Fruit fly (Drosophila melanogaster): ENCODE measurements around the gene Obp83b.
A peak's percentile ranks its signal among the peaks of the same experiment; 100 is the strongest.

Obp83b gene

dm6 chr3R:5960887-5961286, 15.7 kb downstream of the Obp83b start, which contains the start of gene CG11373:
Gene CG11373, minus strand, starts transcription at chr3R:5960987.
- TF ChIP-seq Meics (GFP tag; optimal IDR thresholded peaks at IDR 0.05) (no peak), Hand (GFP tag; optimal IDR thresholded peaks at IDR 0.05) (no peak)

dm6 chr3R:5959382-5959781, 17.2 kb downstream of the Obp83b start, which contains the start of gene side-III:
Gene side-III, minus strand, starts transcription at chr3R:5959555.
- TF ChIP-seq CG14667 (GFP tag; IDR thresholded peaks at IDR 0.05) (0 out of 2 replicates have a peak, but pooled peaks have one; percentile 7), z (GFP tag; IDR thresholded peaks at IDR 0.05) (peak; percentile 89), abd-A (tag; optimal IDR thresholded peaks at IDR 0.05) (peak; percentile 6), Rfx (GFP tag; IDR thresholded peaks at IDR 0.05) (0 out of 2 replicates have a peak, but pooled peaks have one; percentile 8), Deaf1 (tag; optimal IDR thresholded peaks at IDR 0.05) (peak; percentile 96), Ets65A (GFP tag) (peak; percentile 54), Jarid2 (GFP tag; optimal IDR thresholded peaks at IDR 0.05) (peak; percentile 6), CG2889 (GFP tag; IDR thresholded peaks at IDR 0.05) (no peak), onecut (GFP tag; IDR thresholded peaks at IDR 0.05) (peak; percentile 51), Nf-YC (tag; optimal IDR thresholded peaks at IDR 0.05) (peak; percentile 11), Max (GFP tag; optimal IDR thresholded peaks at IDR 0.05) (no peak), CG6683 (GFP tag; optimal IDR thresholded peaks at IDR 0.05) (no peak)

- TF ChIP-seq ken (GFP tag; IDR thresholded peaks at IDR 0.05): no peak
- TF ChIP-seq Ets65A (GFP tag): peak; percentile 91
These were observed 38.9 kb downstream of the Obp83b start for dm6 chr3R:5937715-5938114.

dm6 chr3R:5927841-5928240, 48.8 kb downstream of the Obp83b start:
- TF ChIP-seq CTCF (GFP tag; optimal IDR thresholded peaks at IDR 0.05) (peak; percentile 81), kni (GFP tag; optimal IDR thresholded peaks at IDR 0.05) (no peak)

Measured in whole organism, embryonic.